Worm (Caenorhabditis elegans): ENCODE results near the gene C09E10.3.

C09E10.3 gene

ce11 chrX:994678-995077, 3.5 kb upstream of the C09E10.3 start:
- no peak for TF ChIP-seq xnd-1 (tag; optimal IDR thresholded peaks at IDR 0.05)
- TF ChIP-seq zim-3 (tag; optimal IDR thresholded peaks at IDR 0.05): no peak
- TF ChIP-seq snpc-3.4 (tag; optimal IDR thresholded peaks at IDR 0.05): no peak
- no peak for TF ChIP-seq hmg-1.2 (GFP tag; IDR thresholded peaks at IDR 0.05)
- no peak for TF ChIP-seq B0261.1 (tag; optimal IDR thresholded peaks at IDR 0.05)
- TF ChIP-seq D2030.7 (GFP tag; IDR thresholded peaks at IDR 0.05): no peak
- TF ChIP-seq madf-8 (GFP tag; conservative IDR thresholded peaks at IDR 0.05): no peak
- no peak for TF ChIP-seq sea-2 (GFP tag; IDR thresholded peaks at IDR 0.05)
- no peak for TF ChIP-seq snpc-1.3 (tag; optimal IDR thresholded peaks at IDR 0.05; ENCODE audit: insufficient read depth)
- TF ChIP-seq attf-3 (GFP tag; conservative IDR thresholded peaks at IDR 0.05): no peak
- no peak for TF ChIP-seq ceh-91 (GFP tag; IDR thresholded peaks at IDR 0.05)

ce11 chrX:992650-993403, 1.7 kb upstream of the C09E10.3 start:
- TF ChIP-seq egrh-3 (GFP tag; IDR thresholded peaks at IDR 0.05) (peak; percentile 47; the same call in 1 of the 2 replicates), atf-7 (tag; optimal IDR thresholded peaks at IDR 0.05) (peak; percentile 11), ztf-18 (tag; optimal IDR thresholded peaks at IDR 0.05) (no peak), pbrm-1 (GFP tag; IDR thresholded peaks at IDR 0.05) (0 out of 2 replicates have a peak, but pooled peaks have one; percentile 14), K12H6.12 (tag; optimal IDR thresholded peaks at IDR 0.05) (peak; percentile 86), snpc-1.3 (tag; optimal IDR thresholded peaks at IDR 0.05; ENCODE audit: insufficient read depth) (no peak), madf-10 (tag; optimal IDR thresholded peaks at IDR 0.05) (peak; percentile 69), lag-1 (GFP tag; IDR thresholded peaks at IDR 0.05) (no peak), hmg-20 (GFP tag; IDR thresholded peaks at IDR 0.05) (peak; percentile 53; the same call in 1 of the 2 replicates), lin-40 (tag; optimal IDR thresholded peaks at IDR 0.05) (peak; percentile 48), Y53G8AR.9 (GFP tag; conservative IDR thresholded peaks at IDR 0.05) (no peak), snpc-4 (GFP tag; optimal IDR thresholded peaks at IDR 0.05) (no peak), snpc-4 (tag; optimal IDR thresholded peaks at IDR 0.05) (peak in 2 of 4 experiments; percentile 37 to 41), zfh-2 (GFP tag; conservative IDR thresholded peaks at IDR 0.05) (peak; percentile 95), lin-35 (GFP tag; optimal IDR thresholded peaks at IDR 0.05) (peak in 1 of 3 experiments; percentile 40), aptf-2 (GFP tag; conservative IDR thresholded peaks at IDR 0.05) (no peak), B0035.1 (tag; optimal IDR thresholded peaks at IDR 0.05) (peak; percentile 20), Y79H2A.3 (GFP tag; conservative IDR thresholded peaks at IDR 0.05) (no peak), repo-1 (tag; optimal IDR thresholded peaks at IDR 0.05) (no peak), dpff-1 (tag; optimal IDR thresholded peaks at IDR 0.05) (no peak), ceh-27 (GFP tag; optimal IDR thresholded peaks at IDR 0.05) (peak; percentile 43)

- TF ChIP-seq ceh-27 (GFP tag; optimal IDR thresholded peaks at IDR 0.05): no peak
- no peak for TF ChIP-seq ets-4 (GFP tag; optimal IDR thresholded peaks at IDR 0.05)
- TF ChIP-seq zim-3 (tag; optimal IDR thresholded peaks at IDR 0.05): peak; percentile 37
- no peak for TF ChIP-seq ztf-22 (GFP tag; optimal IDR thresholded peaks at IDR 0.05)
- no peak for TF ChIP-seq nhr-27 (tag; optimal IDR thresholded peaks at IDR 0.05)
- TF ChIP-seq mel-28 (tag; optimal IDR thresholded peaks at IDR 0.05; ENCODE audit: borderline replicate concordance): no peak
- no peak for TF ChIP-seq F55B11.4 (tag; optimal IDR thresholded peaks at IDR 0.05; ENCODE audit: borderline replicate concordance, insufficient read depth)
- 0 out of 2 replicates have a peak, but pooled peaks have one; percentile 16 for TF ChIP-seq mcd-1 (GFP tag; IDR thresholded peaks at IDR 0.05)
- TF ChIP-seq lsl-1 (GFP tag; optimal IDR thresholded peaks at IDR 0.05): no peak
- no peak for TF ChIP-seq Y53G8AR.9 (GFP tag; conservative IDR thresholded peaks at IDR 0.05)
- TF ChIP-seq ceh-100 (GFP tag; IDR thresholded peaks at IDR 0.05): no peak
- no peak for TF ChIP-seq fkh-3 (tag; optimal IDR thresholded peaks at IDR 0.05)
- TF ChIP-seq hlh-26 (GFP tag; conservative IDR thresholded peaks at IDR 0.05): no peak
- no peak for TF ChIP-seq hmg-20 (GFP tag; IDR thresholded peaks at IDR 0.05)
- TF ChIP-seq hlh-12 (tag; optimal IDR thresholded peaks at IDR 0.05): no peak
- TF ChIP-seq ztf-26 (tag; optimal IDR thresholded peaks at IDR 0.05): no peak
- no peak for TF ChIP-seq nfya-1 (tag; optimal IDR thresholded peaks at IDR 0.05; ENCODE audit: borderline replicate concordance, insufficient read depth)
- TF ChIP-seq lin-40 (tag; optimal IDR thresholded peaks at IDR 0.05): no peak
- no peak for TF ChIP-seq F33H1.4 (GFP tag; IDR thresholded peaks at IDR 0.05)
Measured at ce11 chrX:986463-986862, 4.7 kb downstream of the C09E10.3 start.

All from whole organism, young adult.